Worm (Caenorhabditis elegans): ENCODE data around the gene Y6D1A.1.

The Y6D1A.1 gene

ce11 chrII:11806256-11806655, 17.2 kb downstream of the Y6D1A.1 start, which contains the start of gene jmjd-1.1:
jmjd-1.1 (plus strand) TSS chrII:11806556.
- TF ChIP-seq nhr-48 (tag; optimal IDR thresholded peaks at IDR 0.05), result no peak
- TF ChIP-seq ceh-32 (tag; optimal IDR thresholded peaks at IDR 0.05; ENCODE audit: poor library complexity), result no peak
- TF ChIP-seq vab-7 (GFP tag; IDR thresholded peaks at IDR 0.05), result no peak
- TF ChIP-seq ztf-11 (tag; optimal IDR thresholded peaks at IDR 0.05), result no peak
- TF ChIP-seq mep-1 (tag; optimal IDR thresholded peaks at IDR 0.05), result no peak
- TF ChIP-seq lin-15B (tag; optimal IDR thresholded peaks at IDR 0.05), result no peak

DNA sequence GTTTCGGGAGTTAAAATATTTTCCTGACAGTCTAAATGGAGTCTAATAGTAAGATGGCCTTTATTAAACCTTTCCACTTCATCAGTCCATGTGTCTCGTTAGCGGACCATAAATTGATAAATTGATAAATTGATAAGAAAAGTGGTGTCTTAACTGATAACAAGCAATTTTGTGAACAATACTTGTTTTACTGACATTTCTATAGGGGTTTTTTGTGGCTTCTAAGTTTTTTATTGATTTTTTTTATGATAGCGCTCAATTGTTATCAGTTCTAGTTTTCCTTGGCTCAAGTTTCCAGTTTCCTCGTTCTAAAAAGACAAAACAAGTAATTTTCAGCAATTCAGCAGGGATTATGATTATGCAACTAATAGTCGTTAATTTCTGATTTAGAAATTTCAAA, 21.0 kb downstream of the Y6D1A.1 start, which contains the start of gene F43G6.17:
F43G6.17 (plus strand) TSS at position 301 of the 400 bp plus-strand sequence.
- no peak for TF ChIP-seq lin-13 (GFP tag; optimal IDR thresholded peaks at IDR 0.05)
- no peak for TF ChIP-seq fos-1 (tag; optimal IDR thresholded peaks at IDR 0.05)
- no peak for TF ChIP-seq egl-43 (GFP tag; IDR thresholded peaks at IDR 0.05)
- peak; percentile 3 for TF ChIP-seq pqm-1 (tag; optimal IDR thresholded peaks at IDR 0.05)

DNA sequence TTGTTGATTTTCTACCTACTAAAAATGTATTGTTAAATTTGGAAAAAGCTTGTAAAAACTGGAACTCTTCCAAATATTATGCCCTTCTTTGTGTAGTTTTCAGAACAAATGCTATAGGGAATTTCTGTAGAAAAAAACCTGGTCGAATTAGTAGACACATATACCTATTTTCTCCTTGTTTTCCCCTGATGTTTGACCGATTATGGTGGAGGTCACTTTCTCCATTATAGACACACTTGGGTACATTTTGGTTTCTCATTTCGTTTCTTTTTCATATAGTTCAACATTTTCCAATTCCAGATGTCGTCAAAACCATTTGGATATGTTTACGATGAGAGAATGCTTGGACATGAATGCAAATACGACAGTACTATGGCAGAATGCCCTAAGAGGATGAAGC, 24.7 kb downstream of the Y6D1A.1 start, which contains the start of gene hda-5:
hda-5 (plus strand) TSS at position 301 of the 400 bp plus-strand sequence.
- TF ChIP-seq tra-1 (GFP tag; IDR thresholded peaks at IDR 0.05), result no peak
- TF ChIP-seq unc-62 (GFP tag; optimal IDR thresholded peaks at IDR 0.05 in 1 of 2), result peak in 1 of 2 experiments; percentile 11
- no peak for TF ChIP-seq unc-62 (tag; optimal IDR thresholded peaks at IDR 0.05)

- no peak for TF ChIP-seq daf-12 (tag; optimal IDR thresholded peaks at IDR 0.05)
- TF ChIP-seq php-3 (GFP tag; IDR thresholded peaks at IDR 0.05), result peak; percentile 76
- no peak for TF ChIP-seq Y5F2A.4 (GFP tag; optimal IDR thresholded peaks at IDR 0.05)
- TF ChIP-seq vab-7 (GFP tag; IDR thresholded peaks at IDR 0.05), result no peak
- TF ChIP-seq hmg-1.1 (GFP tag; IDR thresholded peaks at IDR 0.05), result no peak
- no peak for TF ChIP-seq ctbp-1 (GFP tag; IDR thresholded peaks at IDR 0.05)
- TF ChIP-seq spr-3 (GFP tag; optimal IDR thresholded peaks at IDR 0.05), result no peak
- no peak for TF ChIP-seq madf-5 (GFP tag; IDR thresholded peaks at IDR 0.05)
- no peak for TF ChIP-seq nhr-111 (GFP tag; optimal IDR thresholded peaks at IDR 0.05)
- TF ChIP-seq jun-1 (tag; optimal IDR thresholded peaks at IDR 0.05), result no peak
- TF ChIP-seq dve-1 (tag; optimal IDR thresholded peaks at IDR 0.05; ENCODE audit: insufficient read depth), result peak; percentile 68
- no peak for TF ChIP-seq nhr-48 (tag; optimal IDR thresholded peaks at IDR 0.05)
- TF ChIP-seq lin-38 (GFP tag; IDR thresholded peaks at IDR 0.05), result no peak
- TF ChIP-seq dmd-6 (GFP tag; IDR thresholded peaks at IDR 0.05), result peak; percentile 29
- TF ChIP-seq dmd-8 (GFP tag; IDR thresholded peaks at IDR 0.05), result no peak
- TF ChIP-seq ztf-11 (tag; optimal IDR thresholded peaks at IDR 0.05), result no peak
- TF ChIP-seq nhr-42 (GFP tag; IDR thresholded peaks at IDR 0.05), result no peak
- no peak for TF ChIP-seq duxl-1 (tag; optimal IDR thresholded peaks at IDR 0.05; ENCODE audit: poor library complexity)
- TF ChIP-seq pha-4 (GFP tag; IDR thresholded peaks at IDR 0.05), result no peak
- TF ChIP-seq pha-4 (tag; optimal IDR thresholded peaks at IDR 0.05), result no peak
- TF ChIP-seq daf-16 (GFP tag; optimal IDR thresholded peaks at IDR 0.05), result peak in 1 of 2 experiments; percentile 16
- TF ChIP-seq daf-16 (tag; optimal IDR thresholded peaks at IDR 0.05), result peak; percentile 82
- TF ChIP-seq zfp-3 (GFP tag; conservative IDR thresholded peaks at IDR 0.05), result no peak
- TF ChIP-seq nhr-28 (tag; optimal IDR thresholded peaks at IDR 0.05), result peak; percentile 76
- TF ChIP-seq gei-8 (GFP tag; optimal IDR thresholded peaks at IDR 0.05), result no peak
- peak; percentile 52 for TF ChIP-seq hlh-11 (tag; optimal IDR thresholded peaks at IDR 0.05)
- TF ChIP-seq unc-62 (GFP tag; optimal IDR thresholded peaks at IDR 0.05 in 1 of 2), result no peak
- TF ChIP-seq unc-62 (tag; optimal IDR thresholded peaks at IDR 0.05), result no peak
- no peak for TF ChIP-seq lin-13 (GFP tag; optimal IDR thresholded peaks at IDR 0.05)
- peak; percentile 54 for TF ChIP-seq pqm-1 (tag; optimal IDR thresholded peaks at IDR 0.05)
Measured at ce11 chrII:11797194-11797593, 26.2 kb downstream of the Y6D1A.1 start.
